Worm (Caenorhabditis elegans) whole organism, L2 larva: Measurements from ENCODE around the gene mfsd-10.

Source experiments
- F13H6.1 ChIP-seq: sonication (generic microtip); optimal IDR thresholded peaks from 2 replicates; lab custom pipeline; 2016; ENCODE audit warnings: missing genetic modification characterization, missing compliant biosample characterization
- R02D3.7 ChIP-seq: fragments of 150-350 bp; optimal IDR thresholded peaks from 2 replicates; lab custom pipeline; 2014; ENCODE audit warnings: missing biosample characterization, missing genetic modification characterization
- Y55F3AM.14 ChIP-seq: fragments of 200-800 bp; sonication (Bioruptor generic); optimal IDR thresholded peaks from 2 replicates; lab custom pipeline; 2018; ENCODE audit warnings: mild to moderate bottlenecking, missing genetic modification characterization, missing compliant biosample characterization
- ZK546.5 ChIP-seq: sonication (generic microtip); optimal IDR thresholded peaks from 2 replicates; lab custom pipeline; 2017; ENCODE audit warnings: missing biosample characterization, missing genetic modification characterization
- alr-1 ChIP-seq: fragments of 150-350 bp; optimal IDR thresholded peaks from 2 replicates; lab custom pipeline; 2014; ENCODE audit warnings: missing biosample characterization, missing genetic modification characterization
- ama-1 ChIP-seq: fragments of 150-350 bp; optimal IDR thresholded peaks from 2 replicates; lab custom pipeline; 2018; ENCODE audit warnings: inconsistent platforms
- blmp-1 ChIP-seq: sonication (generic microtip); optimal IDR thresholded peaks from 2 replicates; lab custom pipeline; 2017; ENCODE audit warnings: missing genetic modification characterization, mild to moderate bottlenecking, missing compliant biosample characterization, antibody characterized with exemption, moderate library complexity; ENCODE audit not compliant: insufficient read depth
- ceh-82 ChIP-seq: fragments of 150-350 bp; optimal IDR thresholded peaks from 2 replicates; lab custom pipeline; 2014; ENCODE audit warnings: missing biosample characterization, missing genetic modification characterization
- crh-2 ChIP-seq: sonication (generic microtip); optimal IDR thresholded peaks from 2 replicates; lab custom pipeline; 2017; ENCODE audit warnings: missing biosample characterization, missing genetic modification characterization
- dmd-4 ChIP-seq: sonication (generic microtip); optimal IDR thresholded peaks from 2 replicates; lab custom pipeline; 2017; ENCODE audit warnings: missing biosample characterization, missing genetic modification characterization
- egl-27 ChIP-seq: sonication (generic microtip); optimal IDR thresholded peaks from 3 replicates; lab custom pipeline; 2017; ENCODE audit warnings: missing biosample characterization, missing genetic modification reagents, missing genetic modification characterization
- elt-1 ChIP-seq: fragments of 150-350 bp; optimal IDR thresholded peaks from 2 replicates; lab custom pipeline; 2014; ENCODE audit warnings: missing biosample characterization, missing genetic modification characterization
- elt-3 ChIP-seq: sonication (generic microtip); optimal IDR thresholded peaks from 2 replicates; lab custom pipeline; 2017; ENCODE audit warnings: missing biosample characterization, missing genetic modification characterization
- fos-1 ChIP-seq: fragments of 150-350 bp; optimal IDR thresholded peaks from 2 replicates; lab custom pipeline; 2014; ENCODE audit warnings: missing biosample characterization, missing genetic modification characterization
- gmeb-1 ChIP-seq: fragments of 150-350 bp; optimal IDR thresholded peaks from 2 replicates; lab custom pipeline; 2014; ENCODE audit warnings: missing biosample characterization, missing genetic modification characterization
- lin-11 ChIP-seq: fragments of 150-350 bp; sonication (generic microtip); optimal IDR thresholded peaks from 2 replicates; lab custom pipeline; 2014; ENCODE audit warnings: missing biosample characterization, missing genetic modification characterization, inconsistent platforms, mixed read lengths
- lin-13 ChIP-seq: fragments of 150-350 bp; optimal IDR thresholded peaks from 2 replicates; lab custom pipeline; 2014; ENCODE audit warnings: missing biosample characterization, missing genetic modification reagents, missing genetic modification characterization
- lsy-2 ChIP-seq, 2 experiments: fragments of 150-350 bp in 1 of 2; sonication (generic microtip) in 1 of 2; optimal IDR thresholded peaks; 2 replicates each; lab custom pipeline; 2014 to 2017; ENCODE audit warnings: missing biosample characterization in 2 of 2, missing genetic modification characterization in 2 of 2
- mab-5 ChIP-seq: fragments of 150-350 bp; optimal IDR thresholded peaks from 2 replicates; lab custom pipeline; 2014; ENCODE audit warnings: missing biosample characterization, missing genetic modification characterization
- mbf-1 ChIP-seq: sonication (generic microtip); optimal IDR thresholded peaks from 2 replicates; lab custom pipeline; 2017; ENCODE audit warnings: missing biosample characterization, missing genetic modification characterization
- mdl-1 ChIP-seq, 2 experiments: fragments of 150-350 bp in 1 of 2; sonication (generic microtip) in 1 of 2; optimal IDR thresholded peaks; 2 replicates each; lab custom pipeline; 2017; ENCODE audit warnings: missing biosample characterization in 2 of 2, missing genetic modification characterization in 2 of 2
- nhr-10 ChIP-seq: sonication (generic microtip); optimal IDR thresholded peaks from 2 replicates; lab custom pipeline; 2017; ENCODE audit warnings: missing biosample characterization, missing genetic modification characterization
- nhr-11 ChIP-seq: fragments of 150-350 bp; optimal IDR thresholded peaks from 2 replicates; lab custom pipeline; 2014; ENCODE audit warnings: missing biosample characterization, missing genetic modification characterization
- nhr-12 ChIP-seq: fragments of 150-350 bp; optimal IDR thresholded peaks from 2 replicates; lab custom pipeline; 2014; ENCODE audit warnings: missing biosample characterization, missing genetic modification characterization
- nhr-129 ChIP-seq: fragments of 150-350 bp; optimal IDR thresholded peaks from 2 replicates; lab custom pipeline; 2014; ENCODE audit warnings: missing biosample characterization, missing genetic modification characterization
- nhr-23 ChIP-seq: fragments of 150-350 bp; optimal IDR thresholded peaks from 2 replicates; lab custom pipeline; 2014; ENCODE audit warnings: missing biosample characterization, missing genetic modification reagents, missing genetic modification characterization
- nhr-237 ChIP-seq: fragments of 150-350 bp; optimal IDR thresholded peaks from 2 replicates; lab custom pipeline; 2014; ENCODE audit warnings: missing biosample characterization, missing genetic modification characterization
- nhr-6 ChIP-seq: fragments of 150-350 bp; optimal IDR thresholded peaks from 2 replicates; lab custom pipeline; 2014; ENCODE audit warnings: missing biosample characterization, missing genetic modification characterization
- nhr-77 ChIP-seq: fragments of 150-350 bp; optimal IDR thresholded peaks from 2 replicates; lab custom pipeline; 2014; ENCODE audit warnings: missing biosample characterization, missing genetic modification characterization
- peb-1 ChIP-seq: fragments of 150-350 bp; optimal IDR thresholded peaks from 2 replicates; lab custom pipeline; 2014; ENCODE audit warnings: missing biosample characterization, missing genetic modification characterization
- skn-1 ChIP-seq: sonication (generic microtip); optimal IDR thresholded peaks from 2 replicates; lab custom pipeline; 2017; ENCODE audit warnings: missing biosample characterization, missing genetic modification characterization
- sma-3 ChIP-seq: sonication (generic microtip); optimal IDR thresholded peaks from 2 replicates; lab custom pipeline; 2016; ENCODE audit warnings: missing genetic modification reagents, missing genetic modification characterization, missing compliant biosample characterization
- snpc-4 ChIP-seq: fragments of 150-350 bp; optimal IDR thresholded peaks from 2 replicates; lab custom pipeline; 2014; ENCODE audit warnings: missing biosample characterization, missing genetic modification characterization
- unc-39 ChIP-seq: fragments of 150-350 bp; optimal IDR thresholded peaks from 2 replicates; lab custom pipeline; 2014; ENCODE audit warnings: missing biosample characterization, missing genetic modification characterization
- unc-55 ChIP-seq: fragments of 150-350 bp; sonication (generic microtip); optimal IDR thresholded peaks from 3 replicates; lab custom pipeline; 2014; ENCODE audit warnings: missing biosample characterization, missing genetic modification reagents, missing genetic modification characterization
- unc-62 ChIP-seq: fragments of 150-350 bp; optimal IDR thresholded peaks from 2 replicates; lab custom pipeline; 2014; ENCODE audit warnings: missing biosample characterization, missing genetic modification reagents, missing genetic modification characterization
- zag-1 ChIP-seq: fragments of 150-350 bp; optimal IDR thresholded peaks from 2 replicates; lab custom pipeline; 2014; ENCODE audit warnings: missing biosample characterization, missing genetic modification characterization
- ztf-4 ChIP-seq: fragments of 150-350 bp; optimal IDR thresholded peaks from 2 replicates; lab custom pipeline; 2014; ENCODE audit warnings: missing biosample characterization, missing genetic modification characterization

Gene mfsd-10

DNA sequence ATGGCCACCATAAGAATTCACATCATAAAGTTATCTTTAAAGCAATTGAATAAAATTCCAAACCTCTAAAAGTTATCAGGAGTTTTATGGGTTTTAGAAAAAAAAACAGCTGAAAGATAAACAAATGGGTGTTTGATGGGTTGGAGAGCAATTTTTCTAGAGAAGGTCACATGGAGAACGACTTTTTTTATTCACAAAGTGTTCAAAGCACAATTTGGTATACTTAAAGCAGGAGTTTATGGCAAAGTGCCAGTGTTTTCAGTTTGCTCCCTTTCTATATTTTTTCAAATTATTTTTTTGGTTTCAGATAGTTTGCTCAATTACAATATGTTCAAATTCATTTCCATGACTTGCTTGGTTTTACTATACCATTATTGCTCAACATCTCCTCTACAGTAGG, 32.8 kb upstream of the mfsd-10 start, which contains the start of gene F11C7.6:
TSS of gene F11C7.6 (plus strand) at position 301 of the 400 bp plus-strand sequence.
- TF ChIP-seq R02D3.7 (tag; lab: Kevin White, UChicago) (no peak), mdl-1 (tag; optimal IDR thresholded peaks at IDR 0.05; lab: Kevin White, UChicago) (no peak), nhr-12 (no peak), unc-62 (GFP tag; lab: Kevin White, UChicago) (no peak), mbf-1 (no peak), gmeb-1 (tag; lab: Kevin White, UChicago) (no peak), lsy-2 (tag; optimal IDR thresholded peaks at IDR 0.05; lab: Kevin White, UChicago) (no peak), lin-13 (GFP tag; lab: Kevin White, UChicago) (no peak), nhr-77 (tag; lab: Kevin White, UChicago) (no peak), egl-27 (tag; lab: Kevin White, UChicago) (no peak), skn-1 (no peak)

DNA sequence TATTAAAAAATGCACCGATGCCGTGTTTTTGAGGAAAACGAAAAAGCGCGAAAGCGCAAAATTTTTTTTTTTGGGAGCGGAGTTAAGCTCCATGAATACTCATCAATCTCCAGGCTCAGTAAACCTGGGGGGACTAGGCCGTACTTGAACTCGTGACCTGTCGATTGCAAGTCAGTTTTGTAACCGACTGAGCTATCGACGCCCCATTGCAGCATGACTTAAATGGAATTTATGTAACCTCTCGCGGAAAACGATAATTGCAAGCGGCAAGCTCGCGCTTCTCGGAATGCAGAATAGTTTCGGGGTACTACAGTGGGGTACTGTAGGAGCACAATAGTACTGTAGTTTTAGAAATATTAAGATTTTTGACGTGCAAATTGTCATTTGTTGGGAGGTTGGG, 32.0 kb upstream of the mfsd-10 start:
- TF ChIP-seq nhr-129 (no peak), nhr-12 (no peak), alr-1 (tag; lab: Kevin White, UChicago) (no peak), F13H6.1 (tag; lab: Kevin White, UChicago) (no peak), mbf-1 (no peak), nhr-77 (tag; lab: Kevin White, UChicago) (no peak), nhr-237 (tag; lab: Kevin White, UChicago) (no peak), unc-39 (no peak), Y55F3AM.14 (GFP tag; lab: Kevin White, UChicago) (no peak), elt-3 (tag; lab: Kevin White, UChicago) (no peak), mdl-1 (tag; optimal IDR thresholded peaks at IDR 0.05; lab: Kevin White, UChicago) (no peak), sma-3 (no peak), nhr-23 (tag; lab: Kevin White, UChicago) (no peak), snpc-4 (tag; lab: Kevin White, UChicago) (no peak), ama-1 (lab: Kevin White, UChicago) (no peak), mab-5 (tag; lab: Kevin White, UChicago) (no peak), nhr-6 (no peak), lin-11 (no peak), unc-55 (GFP tag; lab: Kevin White, UChicago) (no peak), lsy-2 (tag; optimal IDR thresholded peaks at IDR 0.05; lab: Kevin White, UChicago) (no peak)

DNA sequence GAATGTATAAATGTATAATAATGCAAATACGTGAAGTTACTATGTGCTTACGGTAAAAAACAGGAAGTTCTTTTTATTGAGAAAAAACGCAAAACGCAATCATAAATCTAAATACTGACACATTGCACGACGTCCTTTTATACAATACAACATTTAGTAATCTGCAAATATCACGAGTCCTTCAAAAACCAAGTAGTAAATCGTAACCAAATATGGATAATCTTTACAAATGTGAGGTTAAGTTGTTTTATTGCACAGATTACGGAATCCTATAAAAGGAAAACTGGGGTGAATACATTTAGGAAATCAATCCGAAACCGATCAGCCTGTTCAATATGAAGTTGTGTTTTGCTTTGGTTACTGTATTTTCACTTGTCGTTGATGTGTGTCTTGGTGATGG, 29.9 kb upstream of the mfsd-10 start, which contains the start of gene F11C7.7:
TSS of gene F11C7.7 (plus strand) at position 301 of the 400 bp plus-strand sequence.
- TF ChIP-seq ztf-4 (tag; lab: Kevin White, UChicago) = no peak
- no peak for TF ChIP-seq mab-5 (tag; lab: Kevin White, UChicago)
- no peak for TF ChIP-seq ZK546.5
- no peak for TF ChIP-seq nhr-237 (tag; lab: Kevin White, UChicago)
- no peak for TF ChIP-seq nhr-10
- TF ChIP-seq blmp-1 (tag; lab: Kevin White, UChicago) = no peak
- TF ChIP-seq unc-39 = no peak
- TF ChIP-seq nhr-77 (tag; lab: Kevin White, UChicago) = no peak
- no peak for TF ChIP-seq R02D3.7 (tag; lab: Kevin White, UChicago)
- no peak for TF ChIP-seq crh-2
- no peak for TF ChIP-seq ceh-82 (tag; lab: Kevin White, UChicago)
- no peak for TF ChIP-seq fos-1 (tag; lab: Kevin White, UChicago)
- no peak for TF ChIP-seq dmd-4 (tag; lab: Kevin White, UChicago)
- TF ChIP-seq nhr-11 (tag; lab: Kevin White, UChicago) = no peak

DNA sequence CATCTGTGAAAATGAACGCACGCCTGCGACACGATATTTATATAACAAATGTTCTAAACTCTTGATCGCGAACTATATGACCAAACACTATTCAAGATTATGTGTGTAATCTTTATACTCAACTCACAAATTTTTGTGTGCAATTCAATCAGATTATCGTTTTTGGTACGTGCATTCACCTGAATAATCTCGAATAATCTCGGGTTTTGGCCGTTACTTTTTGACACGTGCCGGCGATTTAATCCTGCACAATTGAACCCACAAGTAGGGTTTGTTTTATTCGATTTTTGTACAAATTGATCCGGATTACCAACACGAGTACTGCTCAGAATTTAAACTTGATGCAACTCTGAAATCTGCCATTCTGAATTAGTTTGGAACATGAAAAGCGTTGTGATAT, 28.0 kb upstream of the mfsd-10 start, which contains the start of the genes vap-1 and F11C7.2:
TSS of gene vap-1 (minus strand) at position 101 of the 400 bp plus-strand sequence.
TSS of gene F11C7.2 (plus strand) at position 359 of the 400 bp plus-strand sequence.
- TF ChIP-seq egl-27 (tag; lab: Kevin White, UChicago) = no peak
- TF ChIP-seq lin-11 = no peak
- no peak for TF ChIP-seq dmd-4 (tag; lab: Kevin White, UChicago)
- TF ChIP-seq mab-5 (tag; lab: Kevin White, UChicago) = no peak
- no peak for TF ChIP-seq elt-1 (tag; lab: Kevin White, UChicago)
- no peak for TF ChIP-seq fos-1 (tag; lab: Kevin White, UChicago)
- no peak for TF ChIP-seq peb-1 (tag; lab: Kevin White, UChicago)
- no peak for TF ChIP-seq zag-1 (tag; lab: Kevin White, UChicago)
- TF ChIP-seq lsy-2 (tag; optimal IDR thresholded peaks at IDR 0.05; lab: Kevin White, UChicago) = no peak
